Fruit fly (Drosophila melanogaster) whole organism, embryonic: Measurements from ENCODE around the gene Nf-YC.

Experiments
- Bgb ChIP-seq: fragments of 200-800 bp; sonication (Bioruptor generic); IDR thresholded peaks from 2 replicates; pipeline ENCODE4 v1.3.6; 2022; ENCODE audit warnings: missing biosample characterization, missing genetic modification characterization; ENCODE audit not compliant: partially characterized antibody
- Blimp-1 ChIP-seq: fragments of 200-800 bp; sonication (Bioruptor generic); optimal IDR thresholded peaks from 3 replicates; lab custom pipeline; 2018; ENCODE audit warnings: missing biosample characterization, missing genetic modification characterization, mild to moderate bottlenecking, moderate library complexity, missing genetic modification reagents
- CG10147 ChIP-seq: fragments of 200-800 bp; sonication (Bioruptor generic); optimal IDR thresholded peaks from 2 replicates; lab custom pipeline; 2019; ENCODE audit warnings: missing biosample characterization, mild to moderate bottlenecking, missing genetic modification characterization, moderate library complexity
- CG10366 ChIP-seq: fragments of 200-800 bp; sonication (Bioruptor generic); IDR thresholded peaks from 2 replicates; pipeline ENCODE4 v1.3.6; 2022; ENCODE audit warnings: missing biosample characterization, missing genetic modification characterization
- CG10565 ChIP-seq: fragments of 200-800 bp; sonication (Bioruptor generic); optimal IDR thresholded peaks from 3 replicates; lab custom pipeline; 2016; ENCODE audit warnings: missing biosample characterization, mild to moderate bottlenecking, missing genetic modification characterization
- CG10959 ChIP-seq: fragments of 200-800 bp; sonication (Bioruptor generic); IDR thresholded peaks from 2 replicates; pipeline ENCODE4 v1.3.6; 2022; ENCODE audit warnings: missing biosample characterization, missing genetic modification characterization
- CG11696 ChIP-seq: fragments of 200-800 bp; sonication (Bioruptor generic); IDR thresholded peaks from 2 replicates; pipeline ENCODE4 v1.3.6; 2022; ENCODE audit warnings: missing biosample characterization, missing genetic modification characterization
- CG15011 ChIP-seq: fragments of 200-800 bp; sonication (Bioruptor generic); optimal IDR thresholded peaks from 3 replicates; lab custom pipeline; 2018; ENCODE audit warnings: missing biosample characterization, mild to moderate bottlenecking, missing genetic modification characterization
- CG15269 ChIP-seq: fragments of 200-800 bp; sonication (Bioruptor generic); optimal IDR thresholded peaks from 2 replicates; lab custom pipeline; 2018; ENCODE audit warnings: missing biosample characterization, mild to moderate bottlenecking, missing genetic modification characterization, moderate library complexity
- CG2116 ChIP-seq: fragments of 200-800 bp; sonication (Bioruptor generic); optimal IDR thresholded peaks from 3 replicates; lab custom pipeline; 2018; ENCODE audit warnings: missing biosample characterization, mild to moderate bottlenecking, missing genetic modification characterization
- CG2678 ChIP-seq: fragments of 200-800 bp; sonication (Bioruptor generic); optimal IDR thresholded peaks from 3 replicates; lab custom pipeline; 2019; ENCODE audit warnings: missing biosample characterization, mild to moderate bottlenecking, missing genetic modification characterization, moderate library complexity
- CG2712 ChIP-seq: fragments of 200-800 bp; optimal IDR thresholded peaks from 3 replicates; lab custom pipeline; 2019; ENCODE audit warnings: missing biosample characterization, mild to moderate bottlenecking, missing genetic modification characterization, moderate library complexity
- CG32767 ChIP-seq: fragments of 200-800 bp; sonication (Bioruptor generic); IDR thresholded peaks from 2 replicates; pipeline ENCODE4 v1.3.6; 2022; ENCODE audit warnings: missing biosample characterization, missing genetic modification characterization
- CG3407 ChIP-seq: fragments of 200-800 bp; sonication (Bioruptor generic); optimal IDR thresholded peaks from 2 replicates; lab custom pipeline; 2018; ENCODE audit warnings: missing biosample characterization, mild to moderate bottlenecking, missing genetic modification characterization
- CG3838 ChIP-seq: fragments of 200-800 bp; sonication (Bioruptor generic); optimal IDR thresholded peaks from 3 replicates; lab custom pipeline; 2016; ENCODE audit warnings: missing biosample characterization, missing genetic modification characterization
- CG4424 ChIP-seq: fragments of 200-800 bp; sonication (Bioruptor generic); optimal IDR thresholded peaks from 3 replicates; lab custom pipeline; 2016; ENCODE audit warnings: missing biosample characterization, missing genetic modification characterization
- CG6272 ChIP-seq: fragments of 200-800 bp; sonication (Bioruptor generic); IDR thresholded peaks from 2 replicates; pipeline ENCODE4 v1.3.6; 2022; ENCODE audit warnings: missing biosample characterization, missing genetic modification characterization
- CG6765 ChIP-seq: fragments of 200-800 bp; sonication (Bioruptor generic); optimal IDR thresholded peaks from 3 replicates; lab custom pipeline; 2017; ENCODE audit warnings: missing biosample characterization, mild to moderate bottlenecking, missing genetic modification characterization
- CG7372 ChIP-seq: fragments of 200-800 bp; sonication (Bioruptor generic); IDR thresholded peaks from 2 replicates; pipeline ENCODE4 v1.3.6; 2022; ENCODE audit warnings: missing biosample characterization, missing genetic modification characterization
- CG7963 ChIP-seq: fragments of 200-800 bp; sonication (Bioruptor generic); IDR thresholded peaks from 3 replicates; pipeline ENCODE4 v1.3.6; 2022; ENCODE audit warnings: missing biosample characterization, missing genetic modification characterization; ENCODE audit not compliant: partially characterized antibody
- CG8290 ChIP-seq, 3 experiments: fragments of 200-800 bp; sonication (Bioruptor generic); optimal IDR thresholded peaks; 2 replicates each; lab custom pipeline; 2016 to 2019; ENCODE audit warnings: missing biosample characterization in 3 of 3, missing genetic modification characterization in 3 of 3, mild to moderate bottlenecking in 2 of 3, moderate library complexity in 1 of 3
- CTCF ChIP-seq: fragments of 200-800 bp; sonication (Bioruptor generic); optimal IDR thresholded peaks from 2 replicates; lab custom pipeline; 2017; ENCODE audit warnings: missing biosample characterization, mild to moderate bottlenecking, missing genetic modification characterization, moderate library complexity
- Camta ChIP-seq: fragments of 200-800 bp; sonication (Bioruptor generic); optimal IDR thresholded peaks from 2 replicates; lab custom pipeline; 2016; ENCODE audit warnings: missing biosample characterization, missing genetic modification characterization
- D19A ChIP-seq: fragments of 200-800 bp; optimal IDR thresholded peaks from 3 replicates; lab custom pipeline; 2019; ENCODE audit warnings: missing biosample characterization, mild to moderate bottlenecking, missing genetic modification characterization, moderate library complexity
- D19B ChIP-seq: fragments of 200-800 bp; sonication (Bioruptor generic); optimal IDR thresholded peaks from 2 replicates; lab custom pipeline; 2017; ENCODE audit warnings: missing biosample characterization, mild to moderate bottlenecking, missing genetic modification characterization
- Dad ChIP-seq: fragments of 200-800 bp; sonication (Bioruptor generic); optimal IDR thresholded peaks from 3 replicates; lab custom pipeline; 2016; ENCODE audit warnings: missing biosample characterization, missing genetic modification characterization
- Dbx ChIP-seq: fragments of 200-800 bp; sonication (Bioruptor generic); IDR thresholded peaks from 3 replicates; pipeline ENCODE4 v1.3.6; 2022; ENCODE audit warnings: missing biosample characterization, missing genetic modification characterization
- Doc3 ChIP-seq: fragments of 200-800 bp; sonication (Bioruptor generic); IDR thresholded peaks from 3 replicates; pipeline ENCODE4 v1.3.6; 2022; ENCODE audit warnings: missing biosample characterization, missing genetic modification characterization; ENCODE audit not compliant: partially characterized antibody
- E2f1 ChIP-seq: fragments of 200-800 bp; sonication (Bioruptor generic); IDR thresholded peaks from 2 replicates; pipeline ENCODE4 v1.3.6; 2022; ENCODE audit warnings: missing biosample characterization, missing genetic modification characterization
- Ets97D ChIP-seq: fragments of 200-800 bp; sonication (Bioruptor generic); optimal IDR thresholded peaks from 3 replicates; lab custom pipeline; 2016; ENCODE audit warnings: missing biosample characterization, missing genetic modification characterization
- HLH3B ChIP-seq: fragments of 200-800 bp; sonication (Bioruptor generic); IDR thresholded peaks from 2 replicates; pipeline ENCODE4 v1.3.6; 2022; ENCODE audit warnings: missing biosample characterization, missing genetic modification characterization
- Hr39 ChIP-seq: fragments of >200 bp; optimal IDR thresholded peaks from 2 replicates; lab custom pipeline; 2017
- Mes4 ChIP-seq: fragments of 200-800 bp; sonication (Bioruptor generic); optimal IDR thresholded peaks from 2 replicates; lab custom pipeline; 2016; ENCODE audit warnings: missing biosample characterization, missing genetic modification characterization
- Nf-YC ChIP-seq: fragments of 200-800 bp; optimal IDR thresholded peaks from 3 replicates; lab custom pipeline; 2019; ENCODE audit warnings: missing biosample characterization, mild to moderate bottlenecking, missing genetic modification characterization, moderate library complexity
- Optix ChIP-seq: fragments of 200-800 bp; sonication (Bioruptor generic); IDR thresholded peaks from 3 replicates; pipeline ENCODE4 v1.3.6; 2022; ENCODE audit warnings: missing biosample characterization, missing genetic modification characterization
- Poxn ChIP-seq: fragments of 200-800 bp; sonication (Bioruptor generic); IDR thresholded peaks from 2 replicates; pipeline ENCODE4 v1.3.6; 2022; ENCODE audit warnings: missing biosample characterization, missing genetic modification characterization
- Side ChIP-seq: fragments of 200-800 bp; sonication (Bioruptor generic); optimal IDR thresholded peaks from 2 replicates; lab custom pipeline; 2016; ENCODE audit warnings: missing biosample characterization, missing genetic modification characterization
- ab ChIP-seq: fragments of 200-800 bp; sonication (Bioruptor generic); optimal IDR thresholded peaks from 2 replicates; lab custom pipeline; 2016; ENCODE audit warnings: missing biosample characterization, missing genetic modification characterization
- ase ChIP-seq: fragments of 200-800 bp; sonication (Bioruptor generic); IDR thresholded peaks from 3 replicates; pipeline ENCODE4 v1.3.6; 2022; ENCODE audit warnings: missing biosample characterization, missing genetic modification characterization
- ato ChIP-seq: fragments of 200-800 bp; sonication (Bioruptor generic); IDR thresholded peaks from 2 replicates; pipeline ENCODE4 v1.3.6; 2022; ENCODE audit warnings: missing biosample characterization, missing genetic modification characterization; ENCODE audit not compliant: partially characterized antibody
- cg ChIP-seq: fragments of 200-800 bp; sonication (Bioruptor generic); optimal IDR thresholded peaks from 3 replicates; lab custom pipeline; 2019; ENCODE audit warnings: missing biosample characterization, mild to moderate bottlenecking, missing genetic modification characterization, moderate library complexity
- chinmo ChIP-seq: fragments of 200-800 bp; sonication (Bioruptor generic); IDR thresholded peaks from 4 replicates; pipeline ENCODE4 v1.3.6; 2022; ENCODE audit warnings: missing biosample characterization, missing genetic modification characterization; ENCODE audit not compliant: partially characterized antibody
- dati ChIP-seq: fragments of 200-800 bp; sonication (Bioruptor generic); IDR thresholded peaks from 2 replicates; pipeline ENCODE4 v1.3.6; 2022; ENCODE audit warnings: missing biosample characterization, missing genetic modification characterization
- ems ChIP-seq: fragments of 200-800 bp; sonication (Bioruptor generic); optimal IDR thresholded peaks from 3 replicates; lab custom pipeline; 2016; ENCODE audit warnings: missing biosample characterization, missing genetic modification characterization
- grau ChIP-seq: fragments of 200-800 bp; optimal IDR thresholded peaks from 3 replicates; lab custom pipeline; 2019; ENCODE audit warnings: missing biosample characterization, mild to moderate bottlenecking, missing genetic modification characterization, moderate library complexity
- gsb ChIP-seq: fragments of 200-800 bp; sonication (Bioruptor generic); IDR thresholded peaks from 2 replicates; pipeline ENCODE4 v1.3.6; 2022; ENCODE audit warnings: missing biosample characterization, missing genetic modification characterization
- h ChIP-seq: fragments of >200 bp; optimal IDR thresholded peaks from 2 replicates; lab custom pipeline; 2017
- hkb ChIP-seq, 2 experiments: fragments of 200-800 bp in 1 of 2; fragments of >200 bp in 1 of 2; sonication (Bioruptor generic) in 1 of 2; IDR thresholded peaks in 1 of 2; optimal IDR thresholded peaks in 1 of 2; 2 replicates each; pipeline versions ENCODE4 v1.3.6 to Lab custom; 2017 to 2022; ENCODE audit warnings: missing biosample characterization in 1 of 2, missing genetic modification characterization in 1 of 2
- pfk ChIP-seq: fragments of 200-800 bp; sonication (Bioruptor generic); optimal IDR thresholded peaks from 2 replicates; lab custom pipeline; 2018; ENCODE audit warnings: missing biosample characterization, mild to moderate bottlenecking, missing genetic modification characterization, moderate library complexity
- tio ChIP-seq: fragments of 200-800 bp; sonication (Bioruptor generic); optimal IDR thresholded peaks from 2 replicates; lab custom pipeline; 2017; ENCODE audit warnings: missing biosample characterization, missing genetic modification characterization, inconsistent platforms
- zfh1 ChIP-seq: fragments of 200-800 bp; sonication (Bioruptor generic); IDR thresholded peaks from 3 replicates; pipeline ENCODE4 v1.3.6; 2022; ENCODE audit warnings: missing biosample characterization, missing genetic modification characterization

The Nf-YC gene

dm6 chrX:6793390-6793789 is 27.3 kb downstream of the Nf-YC start (continued):
- peak; percentile 32 for TF ChIP-seq Mes4 (GFP tag; lab: Kevin White, UChicago)
- peak; percentile 22 for TF ChIP-seq D19B (GFP tag; lab: Kevin White, UChicago)
- TF ChIP-seq Side (GFP tag; lab: Kevin White, UChicago) = peak; percentile 74
- TF ChIP-seq tio = peak; percentile 26
- TF ChIP-seq CG10959 (GFP tag; lab: Robert Waterston, UW) = no peak
- TF ChIP-seq ato (GFP tag; lab: Robert Waterston, UW) = no peak
- TF ChIP-seq Blimp-1 (GFP tag; lab: Kevin White, UChicago) = peak; percentile 50
- TF ChIP-seq ab = peak; percentile 17
- TF ChIP-seq D19A = no peak
- TF ChIP-seq CG2678 (tag; lab: Kevin White, UChicago) = peak; percentile 81
- TF ChIP-seq CG3407 (GFP tag; lab: Kevin White, UChicago) = no peak
- peak; percentile 50; the same call in 1 of the 2 replicates for TF ChIP-seq CG11696 (GFP tag; lab: Robert Waterston, UW)
- peak; percentile 60 for TF ChIP-seq CG10147 (GFP tag; lab: Kevin White, UChicago)
- peak; percentile 77 for TF ChIP-seq CG7372 (GFP tag; lab: Robert Waterston, UW)
- no peak for TF ChIP-seq Hr39 (lab: Kevin White, UChicago)
- no peak for TF ChIP-seq Poxn (GFP tag; lab: Robert Waterston, UW)
- peak; percentile 49; the same call in 1 of the 2 replicates for TF ChIP-seq CG6272
- no peak for TF ChIP-seq CG8290 (GFP tag; optimal IDR thresholded peaks at IDR 0.05; lab: Kevin White, UChicago)
- TF ChIP-seq CG8290 (tag; optimal IDR thresholded peaks at IDR 0.05; lab: Kevin White, UChicago) = peak in 1 of 2 experiments; percentile 92
- TF ChIP-seq Dbx (GFP tag; lab: Robert Waterston, UW) = peak; percentile 80
- TF ChIP-seq Camta = peak; percentile 51
- TF ChIP-seq Optix (GFP tag; lab: Robert Waterston, UW) = peak; percentile 65
- TF ChIP-seq hkb (optimal IDR thresholded peaks at IDR 0.05; lab: Kevin White, UChicago) = no peak
- peak; percentile 61; the same call in 1 of the 2 replicates for TF ChIP-seq hkb (GFP tag; IDR thresholded peaks at IDR 0.05; lab: Robert Waterston, UW)
- TF ChIP-seq Doc3 (GFP tag; lab: Robert Waterston, UW) = no peak
- no peak for TF ChIP-seq Bgb
- TF ChIP-seq HLH3B (GFP tag; lab: Robert Waterston, UW) = peak; percentile 72
- no peak for TF ChIP-seq chinmo
- TF ChIP-seq CG15011 (GFP tag; lab: Kevin White, UChicago) = peak; percentile 44
- TF ChIP-seq CTCF = no peak
- peak; percentile 44 for TF ChIP-seq CG4424 (GFP tag; lab: Kevin White, UChicago)
- no peak for TF ChIP-seq CG3838
- TF ChIP-seq dati (GFP tag; lab: Robert Waterston, UW) = peak; percentile 31; the same call in 1 of the 2 replicates
- peak; percentile 78 for TF ChIP-seq zfh1
- TF ChIP-seq CG7963 (GFP tag; lab: Robert Waterston, UW) = no peak
- TF ChIP-seq Nf-YC (tag; lab: Kevin White, UChicago) = no peak
- no peak for TF ChIP-seq pfk (GFP tag; lab: Kevin White, UChicago)
- peak; percentile 81 for TF ChIP-seq CG15269 (tag; lab: Kevin White, UChicago)
- TF ChIP-seq CG6765 = no peak
- peak; percentile 1 for TF ChIP-seq grau (tag; lab: Kevin White, UChicago)
- TF ChIP-seq gsb (GFP tag; lab: Robert Waterston, UW) = peak; percentile 66; the same call in 1 of the 2 replicates
- peak; percentile 37 for TF ChIP-seq CG2712
- no peak for TF ChIP-seq CG2116 (GFP tag; lab: Kevin White, UChicago)
- peak; percentile 53; the same call in 1 of the 2 replicates for TF ChIP-seq E2f1 (GFP tag; lab: Robert Waterston, UW)
- peak; percentile 78 for TF ChIP-seq CG10366 (GFP tag; lab: Robert Waterston, UW)
- TF ChIP-seq ems = peak; percentile 58
- peak; percentile 30; the same call in 1 of the 2 replicates for TF ChIP-seq CG32767 (GFP tag; lab: Robert Waterston, UW)
- peak; percentile 44 for TF ChIP-seq Dad (GFP tag; lab: Kevin White, UChicago)
- TF ChIP-seq CG10565 (GFP tag; lab: Kevin White, UChicago) = no peak
- TF ChIP-seq Ets97D (GFP tag; lab: Kevin White, UChicago) = peak; percentile 10
- no peak for TF ChIP-seq cg (GFP tag; lab: Kevin White, UChicago)
- TF ChIP-seq ase (GFP tag; lab: Robert Waterston, UW) = peak; percentile 65; the same call in 2 of the 3 replicates
- no peak for TF ChIP-seq h (lab: Kevin White, UChicago)
